Fruit fly (Drosophila melanogaster) whole organism: ENCODE results near the gene Nckx30C.

Source experiments
- CG8478 ChIP-seq: fragments of >200 bp; optimal IDR thresholded peaks from 2 replicates; lab custom pipeline; 2018; ENCODE audit warnings: inconsistent platforms
- Dll ChIP-seq: fragments of >200 bp; optimal IDR thresholded peaks from 2 replicates; lab custom pipeline; 2017
- EcR ChIP-seq, 2 experiments: fragments of >200 bp; optimal IDR thresholded peaks; 2 replicates each; lab custom pipeline; 2017; ENCODE audit warnings: missing biosample characterization in 2 of 2, missing genetic modification characterization in 2 of 2, missing genetic modification reagents in 2 of 2
- pan ChIP-seq: fragments of >200 bp; optimal IDR thresholded peaks from 2 replicates; lab custom pipeline; 2017
- psq ChIP-seq: fragments of >200 bp; optimal IDR thresholded peaks from 2 replicates; lab custom pipeline; 2017
- usp ChIP-seq: fragments of >200 bp; optimal IDR thresholded peaks from 2 replicates; lab custom pipeline; 2017; ENCODE audit warnings: missing biosample characterization, missing genetic modification characterization, mixed read lengths

DNA sequence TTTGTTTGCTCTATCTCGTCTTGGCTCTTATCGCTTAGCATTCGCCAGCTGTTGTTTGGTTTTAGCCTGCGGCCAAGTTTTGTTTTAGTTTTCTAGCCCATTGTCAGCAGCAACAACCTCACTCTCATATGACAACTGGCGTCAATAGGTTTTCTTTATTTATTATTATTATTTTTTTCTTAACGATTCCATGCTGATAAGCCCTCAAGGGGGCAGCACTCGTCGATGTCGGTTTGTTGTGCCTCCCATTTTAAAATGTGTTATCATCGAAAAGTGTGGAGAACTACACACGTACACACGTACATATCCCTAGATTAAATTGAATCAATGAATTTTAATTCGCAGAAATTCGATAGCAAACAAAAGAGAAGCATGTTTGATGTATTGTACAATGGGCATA, 55.1 kb downstream of the Nckx30C start:
- TF ChIP-seq EcR (GFP tag; optimal IDR thresholded peaks at IDR 0.05; lab: Kevin White, UChicago) = no peak
- TF ChIP-seq CG8478 = no peak
- no peak for TF ChIP-seq usp
- TF ChIP-seq pan (lab: Kevin White, UChicago) = no peak
- TF ChIP-seq Dll (lab: Kevin White, UChicago) = no peak
- TF ChIP-seq psq = no peak
